Fruit fly (Drosophila melanogaster) whole organism, adult: ENCODE results near the gene CG5381.

ENCODE experiments used
- CG11617 ChIP-seq: fragments of 200-800 bp; sonication (Bioruptor generic); optimal IDR thresholded peaks from 2 replicates; lab custom pipeline; 2017; ENCODE audit warnings: mild to moderate bottlenecking, missing biosample characterization, missing genetic modification reagents, missing genetic modification characterization
- CG12768 ChIP-seq: fragments of 200-800 bp; sonication (Bioruptor generic); optimal IDR thresholded peaks from 2 replicates; lab custom pipeline; 2017; ENCODE audit warnings: missing biosample characterization, missing genetic modification characterization, mild to moderate bottlenecking, moderate library complexity, missing genetic modification reagents
- CG14711 ChIP-seq: fragments of 200-800 bp; sonication (Bioruptor generic); optimal IDR thresholded peaks from 2 replicates; lab custom pipeline; 2018; ENCODE audit warnings: missing biosample characterization, mild to moderate bottlenecking, missing genetic modification characterization, moderate library complexity
- CG1620 ChIP-seq: fragments of 200-800 bp; sonication (Bioruptor generic); optimal IDR thresholded peaks from 2 replicates; lab custom pipeline; 2016; ENCODE audit warnings: missing biosample characterization, missing genetic modification characterization
- CG33017 ChIP-seq: fragments of 200-800 bp; sonication (Bioruptor generic); optimal IDR thresholded peaks from 2 replicates; lab custom pipeline; 2018; ENCODE audit warnings: missing biosample characterization, mild to moderate bottlenecking, missing genetic modification characterization, moderate library complexity
- CG5204 ChIP-seq: fragments of 200-800 bp; sonication (Bioruptor generic); optimal IDR thresholded peaks from 2 replicates; lab custom pipeline; 2016; ENCODE audit warnings: missing biosample characterization, missing genetic modification characterization
- CG7045 ChIP-seq: fragments of 200-800 bp; sonication (Bioruptor generic); optimal IDR thresholded peaks from 2 replicates; lab custom pipeline; 2017; ENCODE audit warnings: missing biosample characterization, mild to moderate bottlenecking, missing genetic modification characterization
- CG7101 ChIP-seq: fragments of 200-800 bp; sonication (Bioruptor generic); optimal IDR thresholded peaks from 2 replicates; lab custom pipeline; 2018; ENCODE audit warnings: missing biosample characterization, mild to moderate bottlenecking, missing genetic modification characterization, moderate library complexity
- Clk ChIP-seq: fragments of 200-800 bp; sonication (Bioruptor generic); optimal IDR thresholded peaks from 2 replicates; lab custom pipeline; 2017; ENCODE audit warnings: missing biosample characterization, missing genetic modification characterization
- Crg-1 ChIP-seq: fragments of 200-800 bp; sonication (Bioruptor generic); optimal IDR thresholded peaks from 2 replicates; lab custom pipeline; 2016; ENCODE audit warnings: missing biosample characterization, missing genetic modification characterization
- Hr96 ChIP-seq: fragments of 200-800 bp; sonication (Bioruptor generic); optimal IDR thresholded peaks from 2 replicates; lab custom pipeline; 2016; ENCODE audit warnings: missing biosample characterization, missing genetic modification characterization
- Mnt ChIP-seq: fragments of 200-800 bp; sonication (Bioruptor generic); optimal IDR thresholded peaks from 2 replicates; lab custom pipeline; 2016; ENCODE audit warnings: missing biosample characterization, mild to moderate bottlenecking, missing genetic modification characterization
- bab1 ChIP-seq: fragments of 200-800 bp; sonication (Bioruptor generic); optimal IDR thresholded peaks from 3 replicates; lab custom pipeline; 2019; ENCODE audit warnings: missing biosample characterization, mild to moderate bottlenecking, missing genetic modification characterization, moderate library complexity
- cic ChIP-seq: fragments of 200-800 bp; sonication (Bioruptor generic); optimal IDR thresholded peaks from 2 replicates; lab custom pipeline; 2017; ENCODE audit warnings: missing biosample characterization, mild to moderate bottlenecking, missing genetic modification characterization, moderate library complexity
- cnc ChIP-seq, 2 experiments: fragments of >200 bp; optimal IDR thresholded peaks; 2 replicates each; lab custom pipeline; 2017
- kay ChIP-seq: fragments of 200-800 bp; sonication (Bioruptor generic); peaks from one replicate; lab custom pipeline; 2016; ENCODE audit warnings: missing biosample characterization, missing genetic modification characterization, borderline replicate concordance
- ovo ChIP-seq: fragments of 200-800 bp; sonication (Bioruptor generic); optimal IDR thresholded peaks from 2 replicates; lab custom pipeline; 2016; ENCODE audit warnings: missing biosample characterization, missing genetic modification characterization
- tj ChIP-seq: fragments of 200-800 bp; sonication (Bioruptor generic); optimal IDR thresholded peaks from 3 replicates; lab custom pipeline; 2017; ENCODE audit warnings: missing biosample characterization, mild to moderate bottlenecking, missing genetic modification characterization, moderate library complexity
- toe ChIP-seq: fragments of 200-800 bp; sonication (Bioruptor generic); optimal IDR thresholded peaks from 2 replicates; lab custom pipeline; 2016; ENCODE audit warnings: missing biosample characterization, missing genetic modification characterization

The CG5381 gene

DNA sequence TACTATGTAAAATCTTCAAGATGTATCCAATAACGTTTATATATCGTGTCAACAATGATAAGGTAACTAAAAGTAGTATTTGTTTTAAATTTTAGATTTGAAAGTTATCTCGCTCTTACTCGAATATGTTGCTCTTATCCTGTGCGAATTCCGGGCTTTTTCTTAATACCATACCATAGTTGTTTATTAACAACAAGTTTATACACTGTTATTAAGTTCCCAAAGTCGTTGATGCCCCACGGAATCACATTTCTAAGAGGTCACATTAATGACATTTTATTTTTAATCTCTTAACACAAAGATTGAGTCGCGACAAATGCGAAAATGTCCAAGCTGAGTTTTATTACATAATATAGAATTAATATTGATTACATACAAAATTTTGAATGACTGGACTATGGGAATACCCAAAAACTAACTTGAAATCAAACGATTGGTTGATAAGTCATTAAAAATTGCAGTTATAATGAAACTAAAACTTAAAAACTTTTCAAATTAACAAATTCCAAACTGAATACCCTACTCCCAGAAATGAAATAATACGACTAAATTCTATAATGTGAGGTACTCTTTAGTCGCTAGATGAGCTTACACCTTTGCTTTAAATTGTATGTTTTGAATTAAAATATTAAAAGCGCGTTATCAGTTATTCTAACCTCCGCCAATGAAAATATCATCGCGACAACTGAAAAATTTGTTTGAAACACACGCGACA lies at the start of gene CG5381:
Gene CG5381 (minus strand): TSS at position 330 of the 715 bp plus-strand sequence.
- TF ChIP-seq CG12768 (GFP tag; lab: Kevin White, UChicago) (no peak), tj (GFP tag; lab: Kevin White, UChicago) (no peak), kay (GFP tag; lab: Kevin White, UChicago) (peak; percentile 69)

- TF ChIP-seq Crg-1 (GFP tag; lab: Kevin White, UChicago): no peak
- no peak for TF ChIP-seq cic (GFP tag; lab: Kevin White, UChicago)
- TF ChIP-seq CG33017: no peak
- TF ChIP-seq tj (GFP tag; lab: Kevin White, UChicago): no peak
- TF ChIP-seq toe (GFP tag; lab: Kevin White, UChicago): no peak
- no peak for TF ChIP-seq CG12768 (GFP tag; lab: Kevin White, UChicago)
- no peak for TF ChIP-seq bab1 (GFP tag; lab: Kevin White, UChicago)
- TF ChIP-seq Mnt (GFP tag; lab: Kevin White, UChicago): no peak
- no peak for TF ChIP-seq CG7045 (GFP tag; lab: Kevin White, UChicago)
- TF ChIP-seq Clk: no peak
- no peak for TF ChIP-seq cnc (optimal IDR thresholded peaks at IDR 0.05; lab: Kevin White, UChicago)
- no peak for TF ChIP-seq CG14711 (tag; lab: Kevin White, UChicago)
Observed at dm6 chr2L:10372297-10372696, 49.4 kb upstream of the CG5381 start.

DNA sequence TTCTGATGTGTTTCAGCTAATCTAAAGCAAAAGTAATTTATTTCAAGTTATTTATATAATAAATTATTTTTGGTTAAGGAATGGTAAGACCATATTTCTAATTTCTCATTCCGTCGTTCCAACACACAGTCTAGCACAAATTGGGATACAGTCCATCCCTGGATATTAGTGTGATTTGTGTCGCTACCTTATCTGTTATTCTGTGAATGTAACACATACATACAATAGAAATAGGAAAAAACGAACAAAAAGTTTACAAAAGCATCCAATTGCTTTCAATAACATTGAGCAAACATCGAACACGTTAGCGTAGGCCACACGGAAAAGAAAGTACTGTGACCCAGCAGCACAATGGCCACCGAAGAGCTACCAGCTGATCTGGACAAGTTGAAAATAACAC lies 43.6 kb upstream of the CG5381 start, which contains the start of gene CG5056:
Gene CG5056 (plus strand): TSS at position 168 of the 400 bp plus-strand sequence.
- TF ChIP-seq cnc (optimal IDR thresholded peaks at IDR 0.05; lab: Kevin White, UChicago): no peak
- peak; percentile 12 for TF ChIP-seq Crg-1 (GFP tag; lab: Kevin White, UChicago)
- peak; percentile 37 for TF ChIP-seq CG14711 (tag; lab: Kevin White, UChicago)
- TF ChIP-seq CG33017: peak; percentile 10
- TF ChIP-seq Mnt (GFP tag; lab: Kevin White, UChicago): no peak
- TF ChIP-seq Clk: no peak
- TF ChIP-seq bab1 (GFP tag; lab: Kevin White, UChicago): peak; percentile 69
- no peak for TF ChIP-seq cic (GFP tag; lab: Kevin White, UChicago)
- TF ChIP-seq CG7045 (GFP tag; lab: Kevin White, UChicago): no peak

- no peak for TF ChIP-seq toe (GFP tag; lab: Kevin White, UChicago)
- no peak for TF ChIP-seq CG11617 (GFP tag; lab: Kevin White, UChicago)
- TF ChIP-seq CG14711 (tag; lab: Kevin White, UChicago): no peak
- TF ChIP-seq kay (GFP tag; lab: Kevin White, UChicago): no peak
- TF ChIP-seq ovo (GFP tag; lab: Kevin White, UChicago): no peak
- no peak for TF ChIP-seq CG7045 (GFP tag; lab: Kevin White, UChicago)
- no peak for TF ChIP-seq CG33017
- no peak for TF ChIP-seq Clk
- TF ChIP-seq Hr96 (GFP tag; lab: Kevin White, UChicago): no peak
- TF ChIP-seq tj (GFP tag; lab: Kevin White, UChicago): no peak
Observed at dm6 chr2L:10364229-10364628, 41.3 kb upstream of the CG5381 start, which contains the start of gene lft. Gene lft (plus strand): TSS chr2L:10364471.

DNA sequence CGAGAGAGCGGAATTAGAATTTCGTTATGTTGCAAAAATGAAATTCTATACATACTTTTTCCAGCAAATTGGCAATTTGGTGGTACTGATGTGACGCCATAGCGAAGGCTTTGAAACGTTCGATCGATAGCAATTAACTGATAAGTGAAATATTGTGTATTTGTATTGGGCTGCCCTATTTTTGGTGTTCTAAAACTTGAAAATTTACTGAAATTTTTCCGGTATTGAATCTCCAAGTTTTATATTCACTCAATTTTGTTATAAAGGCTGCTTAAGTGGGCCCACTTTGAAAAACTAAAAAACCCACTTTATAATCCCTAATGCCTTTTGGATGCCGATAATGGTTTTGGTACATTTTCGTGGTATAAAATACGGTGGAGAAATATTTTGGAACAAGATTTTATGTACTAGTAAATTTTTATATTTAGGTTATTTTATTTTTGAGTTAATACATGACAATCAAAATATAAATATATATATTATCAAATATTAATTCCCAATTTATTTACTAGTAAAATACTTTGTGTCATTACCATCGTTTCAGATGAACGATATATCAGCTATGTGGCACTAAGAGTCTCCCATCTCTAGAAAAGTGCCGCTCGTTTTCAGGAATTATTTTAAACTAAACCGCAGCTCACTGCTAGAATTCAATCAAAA lies 39.6 kb upstream of the CG5381 start, which contains the start of the genes Cand1 and pim:
Gene Cand1 (minus strand): TSS at position 300 of the 660 bp plus-strand sequence.
Gene pim (plus strand): TSS at position 582 of the 660 bp plus-strand sequence.
- TF ChIP-seq bab1 (GFP tag; lab: Kevin White, UChicago): no peak
- peak; percentile 50 for TF ChIP-seq CG7101 (tag; lab: Kevin White, UChicago)

DNA sequence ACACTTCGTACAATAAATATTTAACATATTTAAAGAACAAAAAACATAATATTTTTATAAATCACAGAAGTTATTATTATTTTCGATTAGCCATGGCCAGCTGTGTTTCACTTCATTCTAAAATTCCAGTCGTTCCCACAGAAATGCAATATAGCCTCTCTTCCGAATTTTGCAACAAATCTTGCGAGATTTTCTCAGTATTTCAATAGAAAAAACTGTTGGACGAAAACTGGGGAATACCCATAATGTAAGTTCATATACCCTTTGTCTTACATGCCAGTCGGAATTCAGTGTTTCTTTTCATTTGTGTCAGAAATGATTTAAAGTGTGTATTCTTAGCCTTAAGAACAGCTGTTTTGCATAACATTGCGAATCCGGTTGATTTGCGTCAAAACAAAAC lies 33.6 kb upstream of the CG5381 start, which contains the start of the genes CtsL4 and ClpP:
Gene CtsL4 (minus strand): TSS at position 90 of the 400 bp plus-strand sequence.
Gene ClpP (plus strand): TSS at position 288 of the 400 bp plus-strand sequence.
- peak; percentile 6 for TF ChIP-seq CG1620
- TF ChIP-seq CG11617 (GFP tag; lab: Kevin White, UChicago): peak; percentile 35
- TF ChIP-seq tj (GFP tag; lab: Kevin White, UChicago): peak; percentile 72
- TF ChIP-seq toe (GFP tag; lab: Kevin White, UChicago): no peak
- peak; percentile 36 for TF ChIP-seq CG7101 (tag; lab: Kevin White, UChicago)
- no peak for TF ChIP-seq CG33017
- TF ChIP-seq bab1 (GFP tag; lab: Kevin White, UChicago): no peak
- no peak for TF ChIP-seq CG5204

- TF ChIP-seq cic (GFP tag; lab: Kevin White, UChicago) (no peak), ovo (GFP tag; lab: Kevin White, UChicago) (no peak)
Observed at dm6 chr2L:10353871-10354270, 31.0 kb upstream of the CG5381 start, which contains the start of gene CG34367. Gene CG34367 (minus strand): TSS chr2L:10353905.
